Worm (Caenorhabditis elegans) whole organism, L2 larva: ENCODE results near the gene ZC239.13.
A peak's percentile ranks its signal among the peaks of the same experiment; 100 is the strongest.

Source experiments
- C34F6.9 ChIP-seq: fragments of 150-350 bp; optimal IDR thresholded peaks from 2 replicates; lab custom pipeline; 2014; ENCODE audit warnings: missing biosample characterization, missing genetic modification characterization
- F13H6.1 ChIP-seq: sonication (generic microtip); optimal IDR thresholded peaks from 2 replicates; lab custom pipeline; 2016; ENCODE audit warnings: missing genetic modification characterization, missing compliant biosample characterization
- R02D3.7 ChIP-seq: fragments of 150-350 bp; optimal IDR thresholded peaks from 2 replicates; lab custom pipeline; 2014; ENCODE audit warnings: missing biosample characterization, missing genetic modification characterization
- Y55F3AM.14 ChIP-seq: fragments of 200-800 bp; sonication (Bioruptor generic); optimal IDR thresholded peaks from 2 replicates; lab custom pipeline; 2018; ENCODE audit warnings: mild to moderate bottlenecking, missing genetic modification characterization, missing compliant biosample characterization
- ZK546.5 ChIP-seq: sonication (generic microtip); optimal IDR thresholded peaks from 2 replicates; lab custom pipeline; 2017; ENCODE audit warnings: missing biosample characterization, missing genetic modification characterization
- aly-2 ChIP-seq: fragments of 150-350 bp; optimal IDR thresholded peaks from 2 replicates; lab custom pipeline; 2014; ENCODE audit warnings: missing biosample characterization, missing genetic modification characterization
- blmp-1 ChIP-seq: sonication (generic microtip); optimal IDR thresholded peaks from 2 replicates; lab custom pipeline; 2017; ENCODE audit warnings: missing genetic modification characterization, mild to moderate bottlenecking, missing compliant biosample characterization, antibody characterized with exemption, moderate library complexity; ENCODE audit not compliant: insufficient read depth
- ceh-16 ChIP-seq: fragments of 150-350 bp; optimal IDR thresholded peaks from 2 replicates; lab custom pipeline; 2014; ENCODE audit warnings: missing biosample characterization, missing genetic modification characterization
- ceh-82 ChIP-seq: fragments of 150-350 bp; optimal IDR thresholded peaks from 2 replicates; lab custom pipeline; 2014; ENCODE audit warnings: missing biosample characterization, missing genetic modification characterization
- crh-2 ChIP-seq: sonication (generic microtip); optimal IDR thresholded peaks from 2 replicates; lab custom pipeline; 2017; ENCODE audit warnings: missing biosample characterization, missing genetic modification characterization
- dmd-4 ChIP-seq: sonication (generic microtip); optimal IDR thresholded peaks from 2 replicates; lab custom pipeline; 2017; ENCODE audit warnings: missing biosample characterization, missing genetic modification characterization
- elt-1 ChIP-seq: fragments of 150-350 bp; optimal IDR thresholded peaks from 2 replicates; lab custom pipeline; 2014; ENCODE audit warnings: missing biosample characterization, missing genetic modification characterization
- elt-3 ChIP-seq: sonication (generic microtip); optimal IDR thresholded peaks from 2 replicates; lab custom pipeline; 2017; ENCODE audit warnings: missing biosample characterization, missing genetic modification characterization
- fos-1 ChIP-seq: fragments of 150-350 bp; optimal IDR thresholded peaks from 2 replicates; lab custom pipeline; 2014; ENCODE audit warnings: missing biosample characterization, missing genetic modification characterization
- gmeb-1 ChIP-seq: fragments of 150-350 bp; optimal IDR thresholded peaks from 2 replicates; lab custom pipeline; 2014; ENCODE audit warnings: missing biosample characterization, missing genetic modification characterization
- lin-11 ChIP-seq: fragments of 150-350 bp; sonication (generic microtip); optimal IDR thresholded peaks from 2 replicates; lab custom pipeline; 2014; ENCODE audit warnings: missing biosample characterization, missing genetic modification characterization, inconsistent platforms, mixed read lengths
- lin-13 ChIP-seq: fragments of 150-350 bp; optimal IDR thresholded peaks from 2 replicates; lab custom pipeline; 2014; ENCODE audit warnings: missing biosample characterization, missing genetic modification reagents, missing genetic modification characterization
- lin-39 ChIP-seq: fragments of 150-350 bp; optimal IDR thresholded peaks from 2 replicates; lab custom pipeline; 2014; ENCODE audit warnings: missing biosample characterization, missing genetic modification reagents, missing genetic modification characterization
- lsy-2 ChIP-seq, 2 experiments: fragments of 150-350 bp in 1 of 2; sonication (generic microtip) in 1 of 2; optimal IDR thresholded peaks; 2 replicates each; lab custom pipeline; 2014 to 2017; ENCODE audit warnings: missing biosample characterization in 2 of 2, missing genetic modification characterization in 2 of 2
- mab-5 ChIP-seq: fragments of 150-350 bp; optimal IDR thresholded peaks from 2 replicates; lab custom pipeline; 2014; ENCODE audit warnings: missing biosample characterization, missing genetic modification characterization
- mbf-1 ChIP-seq: sonication (generic microtip); optimal IDR thresholded peaks from 2 replicates; lab custom pipeline; 2017; ENCODE audit warnings: missing biosample characterization, missing genetic modification characterization
- mdl-1 ChIP-seq, 2 experiments: fragments of 150-350 bp in 1 of 2; sonication (generic microtip) in 1 of 2; optimal IDR thresholded peaks; 2 replicates each; lab custom pipeline; 2017; ENCODE audit warnings: missing biosample characterization in 2 of 2, missing genetic modification characterization in 2 of 2
- nhr-10 ChIP-seq: sonication (generic microtip); optimal IDR thresholded peaks from 2 replicates; lab custom pipeline; 2017; ENCODE audit warnings: missing biosample characterization, missing genetic modification characterization
- nhr-11 ChIP-seq: fragments of 150-350 bp; optimal IDR thresholded peaks from 2 replicates; lab custom pipeline; 2014; ENCODE audit warnings: missing biosample characterization, missing genetic modification characterization
- nhr-129 ChIP-seq: fragments of 150-350 bp; optimal IDR thresholded peaks from 2 replicates; lab custom pipeline; 2014; ENCODE audit warnings: missing biosample characterization, missing genetic modification characterization
- nhr-21 ChIP-seq: fragments of 150-350 bp; optimal IDR thresholded peaks from 2 replicates; lab custom pipeline; 2014; ENCODE audit warnings: missing biosample characterization, missing genetic modification characterization
- nhr-23 ChIP-seq: fragments of 150-350 bp; optimal IDR thresholded peaks from 2 replicates; lab custom pipeline; 2014; ENCODE audit warnings: missing biosample characterization, missing genetic modification reagents, missing genetic modification characterization
- nhr-237 ChIP-seq: fragments of 150-350 bp; optimal IDR thresholded peaks from 2 replicates; lab custom pipeline; 2014; ENCODE audit warnings: missing biosample characterization, missing genetic modification characterization
- nhr-25 ChIP-seq: fragments of 150-350 bp; sonication (generic microtip); optimal IDR thresholded peaks from 3 replicates; lab custom pipeline; 2014; ENCODE audit warnings: missing biosample characterization, missing genetic modification characterization
- peb-1 ChIP-seq: fragments of 150-350 bp; optimal IDR thresholded peaks from 2 replicates; lab custom pipeline; 2014; ENCODE audit warnings: missing biosample characterization, missing genetic modification characterization
- sem-4 ChIP-seq: fragments of 150-350 bp; optimal IDR thresholded peaks from 2 replicates; lab custom pipeline; 2014; ENCODE audit warnings: missing biosample characterization, missing genetic modification reagents, missing genetic modification characterization
- sma-3 ChIP-seq: sonication (generic microtip); optimal IDR thresholded peaks from 2 replicates; lab custom pipeline; 2016; ENCODE audit warnings: missing genetic modification reagents, missing genetic modification characterization, missing compliant biosample characterization
- sma-9 ChIP-seq, 2 experiments: fragments of 150-350 bp in 1 of 2; sonication (generic microtip) in 1 of 2; optimal IDR thresholded peaks; 2 replicates each; lab custom pipeline; 2014 to 2016; ENCODE audit warnings: missing genetic modification characterization in 2 of 2, mild to moderate bottlenecking in 1 of 2, missing biosample characterization in 1 of 2, missing compliant biosample characterization in 1 of 2, missing genetic modification reagents in 1 of 2, moderate library complexity in 1 of 2
- snpc-4 ChIP-seq: fragments of 150-350 bp; optimal IDR thresholded peaks from 2 replicates; lab custom pipeline; 2014; ENCODE audit warnings: missing biosample characterization, missing genetic modification characterization
- unc-39 ChIP-seq: fragments of 150-350 bp; optimal IDR thresholded peaks from 2 replicates; lab custom pipeline; 2014; ENCODE audit warnings: missing biosample characterization, missing genetic modification characterization
- unc-55 ChIP-seq: fragments of 150-350 bp; sonication (generic microtip); optimal IDR thresholded peaks from 3 replicates; lab custom pipeline; 2014; ENCODE audit warnings: missing biosample characterization, missing genetic modification reagents, missing genetic modification characterization
- unc-62 ChIP-seq: fragments of 150-350 bp; optimal IDR thresholded peaks from 2 replicates; lab custom pipeline; 2014; ENCODE audit warnings: missing biosample characterization, missing genetic modification reagents, missing genetic modification characterization
- zag-1 ChIP-seq: fragments of 150-350 bp; optimal IDR thresholded peaks from 2 replicates; lab custom pipeline; 2014; ENCODE audit warnings: missing biosample characterization, missing genetic modification characterization
- ztf-1 ChIP-seq: fragments of 200-800 bp; sonication (Bioruptor generic); conservative IDR thresholded peaks from 2 replicates; pipeline ENCODE4 v1.3.6; 2022; ENCODE audit warnings: missing genetic modification characterization, missing compliant biosample characterization
- ztf-4 ChIP-seq: fragments of 150-350 bp; optimal IDR thresholded peaks from 2 replicates; lab custom pipeline; 2014; ENCODE audit warnings: missing biosample characterization, missing genetic modification characterization

Gene ZC239.13

DNA sequence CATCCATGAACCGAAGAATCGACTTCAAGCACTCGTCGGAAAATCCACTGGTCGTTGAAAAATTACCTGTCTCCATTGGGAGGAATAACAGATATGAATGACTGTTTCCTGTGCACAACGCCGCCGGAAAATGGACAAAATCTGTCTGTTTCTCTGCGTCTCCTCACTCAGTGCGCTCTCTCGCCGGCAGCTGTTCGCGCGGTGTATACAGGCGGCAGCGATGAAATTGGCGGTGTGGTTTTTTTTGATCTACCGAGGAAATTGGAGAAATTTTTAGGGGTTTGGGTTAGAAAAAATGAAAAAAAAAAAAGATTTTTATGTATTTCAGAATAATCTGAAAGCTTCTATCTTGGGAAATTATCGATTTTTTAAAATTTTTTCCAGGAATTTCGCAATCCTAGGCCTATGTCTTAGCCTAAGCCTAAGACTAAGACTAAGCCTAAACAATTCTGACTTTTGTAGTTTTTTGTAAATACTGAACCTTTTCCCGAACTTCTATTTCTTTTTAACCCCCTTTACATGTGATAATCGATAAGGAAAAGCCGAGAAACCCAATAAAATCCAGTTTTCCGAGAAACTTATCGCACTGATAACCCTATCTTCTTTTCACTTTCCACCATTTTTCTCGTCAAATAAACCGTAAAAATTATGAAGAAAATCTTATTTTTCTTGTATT, 25.5 kb upstream of the ZC239.13 start, which contains the start of the genes fbxc-50 and C17F4.2:
Gene fbxc-50, minus strand, starts transcription at position 81 of the 676 bp plus-strand sequence.
Gene C17F4.2, plus strand, starts transcription at position 626 of the 676 bp plus-strand sequence.
- TF ChIP-seq ztf-1 (GFP tag; lab: Robert Waterston, UW) (no peak), lin-13 (GFP tag; lab: Kevin White, UChicago) (no peak), nhr-21 (no peak), sma-9 (GFP tag; optimal IDR thresholded peaks at IDR 0.05; lab: Kevin White, UChicago) (no peak), sma-9 (tag; optimal IDR thresholded peaks at IDR 0.05; lab: Kevin White, UChicago) (no peak), peb-1 (tag; lab: Kevin White, UChicago) (no peak), nhr-10 (no peak), mbf-1 (tag; lab: Kevin White, UChicago) (no peak), C34F6.9 (tag; lab: Kevin White, UChicago) (no peak), dmd-4 (no peak), nhr-11 (tag; lab: Kevin White, UChicago) (no peak), nhr-25 (no peak), F13H6.1 (tag; lab: Kevin White, UChicago) (no peak), ZK546.5 (tag; lab: Kevin White, UChicago) (no peak), lsy-2 (tag; optimal IDR thresholded peaks at IDR 0.05; lab: Kevin White, UChicago) (no peak), mab-5 (tag; lab: Kevin White, UChicago) (no peak)

DNA sequence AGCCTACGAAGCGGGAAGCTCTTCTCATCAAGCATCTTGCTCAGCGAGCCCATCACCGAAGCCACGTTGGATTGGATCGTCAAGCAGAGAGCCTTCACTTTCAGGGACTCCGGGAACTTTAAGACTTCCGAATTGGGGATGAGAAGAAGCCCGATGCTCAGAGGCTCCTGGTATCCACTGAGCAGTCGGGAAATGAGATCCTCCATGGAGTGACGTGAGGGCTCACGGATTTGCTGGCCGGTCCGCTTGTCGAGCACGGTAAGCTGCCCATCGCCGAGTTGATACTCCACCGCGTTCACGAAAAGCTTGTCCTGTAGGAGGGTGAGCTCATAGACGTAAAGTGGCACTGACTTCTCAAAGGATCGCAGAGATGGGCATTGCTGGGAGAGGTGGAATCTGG, 24.9 kb upstream of the ZC239.13 start:
- TF ChIP-seq aly-2 (no peak), snpc-4 (no peak), ztf-1 (GFP tag; lab: Robert Waterston, UW) (no peak), unc-62 (GFP tag; lab: Kevin White, UChicago) (no peak), unc-39 (no peak), lin-11 (tag; lab: Kevin White, UChicago) (no peak), zag-1 (tag; lab: Kevin White, UChicago) (no peak), dmd-4 (no peak), blmp-1 (no peak), elt-1 (tag; lab: Kevin White, UChicago) (no peak), Y55F3AM.14 (GFP tag; lab: Kevin White, UChicago) (no peak), sma-3 (GFP tag; lab: Kevin White, UChicago) (no peak), sem-4 (tag; lab: Kevin White, UChicago) (no peak), peb-1 (tag; lab: Kevin White, UChicago) (no peak), nhr-237 (no peak), nhr-21 (no peak)

DNA sequence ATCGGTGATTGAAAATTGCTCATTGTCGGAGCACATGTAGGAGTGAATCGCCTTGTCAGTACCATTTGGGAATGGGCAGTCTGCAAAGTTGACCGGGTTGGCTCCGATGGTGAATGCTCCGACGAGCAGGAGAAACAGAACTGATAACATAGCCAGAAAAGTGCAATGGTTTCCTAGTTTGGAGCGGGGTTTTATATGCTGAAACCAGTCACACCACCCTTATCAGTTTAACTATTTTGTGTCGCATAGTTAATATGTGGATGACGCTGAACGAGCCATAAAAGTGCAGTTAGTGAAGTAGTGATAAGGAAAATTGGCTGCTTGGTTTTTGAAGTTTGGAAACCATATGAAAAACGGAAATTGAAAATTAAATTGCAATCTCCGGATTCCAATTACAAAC, 23.2 kb upstream of the ZC239.13 start, which contains the start of gene C17F4.7:
Gene C17F4.7, minus strand, starts transcription at position 180 of the 400 bp plus-strand sequence.
- TF ChIP-seq ztf-1 (GFP tag; lab: Robert Waterston, UW) (no peak), fos-1 (peak; percentile 69), ztf-4 (tag; lab: Kevin White, UChicago) (no peak), sma-3 (GFP tag; lab: Kevin White, UChicago) (peak; percentile 9), R02D3.7 (no peak), nhr-129 (tag; lab: Kevin White, UChicago) (no peak), F13H6.1 (tag; lab: Kevin White, UChicago) (peak; percentile 2), sma-9 (GFP tag; optimal IDR thresholded peaks at IDR 0.05; lab: Kevin White, UChicago) (peak; percentile 52), sma-9 (tag; optimal IDR thresholded peaks at IDR 0.05; lab: Kevin White, UChicago) (no peak), sem-4 (tag; lab: Kevin White, UChicago) (no peak), C34F6.9 (tag; lab: Kevin White, UChicago) (no peak), unc-55 (GFP tag; lab: Kevin White, UChicago) (no peak), crh-2 (tag; lab: Kevin White, UChicago) (peak; percentile 87), lin-13 (GFP tag; lab: Kevin White, UChicago) (no peak), nhr-21 (no peak), nhr-23 (no peak), Y55F3AM.14 (GFP tag; lab: Kevin White, UChicago) (no peak), zag-1 (tag; lab: Kevin White, UChicago) (no peak), ceh-82 (no peak), ceh-16 (no peak), elt-3 (tag; lab: Kevin White, UChicago) (no peak), lin-39 (tag; lab: Kevin White, UChicago) (no peak), mdl-1 (tag; optimal IDR thresholded peaks at IDR 0.05; lab: Kevin White, UChicago) (no peak), gmeb-1 (tag; lab: Kevin White, UChicago) (peak; percentile 29)
